Fruit fly (Drosophila melanogaster): Measurements from ENCODE around the gene kibra.
A peak's percentile ranks its signal among the peaks of the same experiment; 100 is the strongest.

The kibra gene

dm6 chr3R:14683928-14684327 lies 40.1 kb downstream of the kibra start:
- no peak for TF ChIP-seq Rel (GFP tag; optimal IDR thresholded peaks at IDR 0.05)
- no peak for TF ChIP-seq Rel (tag; optimal IDR thresholded peaks at IDR 0.05)
- no peak for TF ChIP-seq dl (GFP tag; optimal IDR thresholded peaks at IDR 0.05; ENCODE audit: insufficient read depth in 1 of 2, partially characterized antibody in 2 of 2)
- TF ChIP-seq Hr78 (GFP tag; optimal IDR thresholded peaks at IDR 0.05) = no peak
- no peak for TF ChIP-seq Mio (GFP tag; optimal IDR thresholded peaks at IDR 0.05)
- TF ChIP-seq CrebA (GFP tag; optimal IDR thresholded peaks at IDR 0.05; ENCODE audit: borderline replicate concordance) = no peak
- TF ChIP-seq HLH106 (tag; optimal IDR thresholded peaks at IDR 0.05) = peak; percentile 19
- no peak for TF ChIP-seq Dif (GFP tag; optimal IDR thresholded peaks at IDR 0.05; ENCODE audit: partially characterized antibody)
- TF ChIP-seq woc (GFP tag; optimal IDR thresholded peaks at IDR 0.05) = peak; percentile 3
- TF ChIP-seq dsf (GFP tag; optimal IDR thresholded peaks at IDR 0.05; ENCODE audit: borderline replicate concordance) = no peak
- TF ChIP-seq Hnf4 (GFP tag; optimal IDR thresholded peaks at IDR 0.05) = peak; percentile 8
- peak; percentile 56 for TF ChIP-seq h (GFP tag; optimal IDR thresholded peaks at IDR 0.05)
- TF ChIP-seq Dfd (GFP tag; optimal IDR thresholded peaks at IDR 0.05) = no peak
- TF ChIP-seq brk (GFP tag; optimal IDR thresholded peaks at IDR 0.05) = no peak
- TF ChIP-seq br (GFP tag; optimal IDR thresholded peaks at IDR 0.05) = peak; percentile 9
- TF ChIP-seq sv (GFP tag; optimal IDR thresholded peaks at IDR 0.05) = no peak
- TF ChIP-seq tai (GFP tag; optimal IDR thresholded peaks at IDR 0.05) = no peak
- TF ChIP-seq CG9705 (GFP tag; optimal IDR thresholded peaks at IDR 0.05) = no peak
- TF ChIP-seq fru (GFP tag; optimal IDR thresholded peaks at IDR 0.05) = peak; percentile 49
- TF ChIP-seq Hr83 (GFP tag; optimal IDR thresholded peaks at IDR 0.05; ENCODE audit: poor library complexity, severe bottlenecking) = no peak
- peak; percentile 40 for TF ChIP-seq Sp1 (GFP tag; optimal IDR thresholded peaks at IDR 0.05)
- no peak for TF ChIP-seq GATAd (GFP tag; optimal IDR thresholded peaks at IDR 0.05)
- TF ChIP-seq dmrt93B (GFP tag; optimal IDR thresholded peaks at IDR 0.05) = no peak
- no peak for TF ChIP-seq usp (GFP tag; optimal IDR thresholded peaks at IDR 0.05)
- TF ChIP-seq Myc (optimal IDR thresholded peaks at IDR 0.05) = no peak
- no peak for TF ChIP-seq jim (GFP tag; optimal IDR thresholded peaks at IDR 0.05)
- TF ChIP-seq Abd-B (GFP tag; optimal IDR thresholded peaks at IDR 0.05) = no peak
- TF ChIP-seq foxo (GFP tag; optimal IDR thresholded peaks at IDR 0.05) = peak in 1 of 2 experiments; percentile 56
- TF ChIP-seq OdsH (GFP tag; optimal IDR thresholded peaks at IDR 0.05) = peak; percentile 35
- peak; percentile 20 for TF ChIP-seq CG32264 (GFP tag; optimal IDR thresholded peaks at IDR 0.05)
- TF ChIP-seq psq (GFP tag; optimal IDR thresholded peaks at IDR 0.05) = peak; percentile 33
- TF ChIP-seq Jra (GFP tag; optimal IDR thresholded peaks at IDR 0.05) = no peak
- TF ChIP-seq N (GFP tag; optimal IDR thresholded peaks at IDR 0.05) = no peak
- no peak for TF ChIP-seq pan (optimal IDR thresholded peaks at IDR 0.05)
- TF ChIP-seq Vsx2 (GFP tag; optimal IDR thresholded peaks at IDR 0.05; ENCODE audit: partially characterized antibody) = no peak
- TF ChIP-seq rgr (GFP tag; optimal IDR thresholded peaks at IDR 0.05) = peak; percentile 22
- TF ChIP-seq lola (GFP tag; optimal IDR thresholded peaks at IDR 0.05) = no peak
- TF ChIP-seq sage (GFP tag; optimal IDR thresholded peaks at IDR 0.05) = no peak
- peak; percentile 4 for TF ChIP-seq ey (GFP tag; optimal IDR thresholded peaks at IDR 0.05)

dm6 chr3R:14680112-14680665 lies 43.9 kb downstream of the kibra start:
- TF ChIP-seq sage (GFP tag; optimal IDR thresholded peaks at IDR 0.05) (no peak), OdsH (GFP tag; optimal IDR thresholded peaks at IDR 0.05) (peak; percentile 13), rgr (GFP tag; optimal IDR thresholded peaks at IDR 0.05) (peak; percentile 29), Vsx2 (GFP tag; optimal IDR thresholded peaks at IDR 0.05; ENCODE audit: partially characterized antibody) (no peak), Hnf4 (GFP tag; optimal IDR thresholded peaks at IDR 0.05) (no peak), usp (GFP tag; optimal IDR thresholded peaks at IDR 0.05) (no peak), foxo (GFP tag; optimal IDR thresholded peaks at IDR 0.05) (no peak), h (GFP tag; optimal IDR thresholded peaks at IDR 0.05) (peak; percentile 48), brk (GFP tag; optimal IDR thresholded peaks at IDR 0.05) (no peak), Sp1 (GFP tag; optimal IDR thresholded peaks at IDR 0.05) (peak; percentile 47), woc (GFP tag; optimal IDR thresholded peaks at IDR 0.05) (no peak), ey (GFP tag; optimal IDR thresholded peaks at IDR 0.05) (no peak), dsf (GFP tag; optimal IDR thresholded peaks at IDR 0.05; ENCODE audit: borderline replicate concordance) (no peak), HLH106 (tag; optimal IDR thresholded peaks at IDR 0.05) (peak; percentile 10), CG32264 (GFP tag; optimal IDR thresholded peaks at IDR 0.05) (no peak), Jra (GFP tag; optimal IDR thresholded peaks at IDR 0.05) (no peak), br (GFP tag; optimal IDR thresholded peaks at IDR 0.05) (peak; percentile 17), Abd-B (GFP tag; optimal IDR thresholded peaks at IDR 0.05) (no peak), Dif (GFP tag; optimal IDR thresholded peaks at IDR 0.05; ENCODE audit: partially characterized antibody) (no peak), jim (GFP tag; optimal IDR thresholded peaks at IDR 0.05) (no peak), fru (GFP tag; optimal IDR thresholded peaks at IDR 0.05) (peak; percentile 14), Hr83 (GFP tag; optimal IDR thresholded peaks at IDR 0.05; ENCODE audit: poor library complexity, severe bottlenecking) (peak; percentile 43), Hr78 (GFP tag; optimal IDR thresholded peaks at IDR 0.05) (no peak), N (GFP tag; optimal IDR thresholded peaks at IDR 0.05) (no peak), CrebA (GFP tag; optimal IDR thresholded peaks at IDR 0.05; ENCODE audit: borderline replicate concordance) (peak; percentile 29), CG9705 (GFP tag; optimal IDR thresholded peaks at IDR 0.05) (no peak), lola (GFP tag; optimal IDR thresholded peaks at IDR 0.05) (no peak), GATAd (GFP tag; optimal IDR thresholded peaks at IDR 0.05) (no peak), Myc (optimal IDR thresholded peaks at IDR 0.05) (no peak), dmrt93B (GFP tag; optimal IDR thresholded peaks at IDR 0.05) (no peak), pan (optimal IDR thresholded peaks at IDR 0.05) (no peak), Mio (GFP tag; optimal IDR thresholded peaks at IDR 0.05) (no peak), sv (GFP tag; optimal IDR thresholded peaks at IDR 0.05) (no peak), psq (GFP tag; optimal IDR thresholded peaks at IDR 0.05) (no peak), Rel (GFP tag; optimal IDR thresholded peaks at IDR 0.05) (no peak), Rel (tag; optimal IDR thresholded peaks at IDR 0.05) (peak; percentile 20), Dfd (GFP tag; optimal IDR thresholded peaks at IDR 0.05) (no peak), dl (GFP tag; optimal IDR thresholded peaks at IDR 0.05; ENCODE audit: insufficient read depth in 1 of 2, partially characterized antibody in 2 of 2) (no peak), tai (GFP tag; optimal IDR thresholded peaks at IDR 0.05) (no peak)
